Worm (Caenorhabditis elegans): ENCODE data around the gene Y38E10A.22.

Gene Y38E10A.22

DNA sequence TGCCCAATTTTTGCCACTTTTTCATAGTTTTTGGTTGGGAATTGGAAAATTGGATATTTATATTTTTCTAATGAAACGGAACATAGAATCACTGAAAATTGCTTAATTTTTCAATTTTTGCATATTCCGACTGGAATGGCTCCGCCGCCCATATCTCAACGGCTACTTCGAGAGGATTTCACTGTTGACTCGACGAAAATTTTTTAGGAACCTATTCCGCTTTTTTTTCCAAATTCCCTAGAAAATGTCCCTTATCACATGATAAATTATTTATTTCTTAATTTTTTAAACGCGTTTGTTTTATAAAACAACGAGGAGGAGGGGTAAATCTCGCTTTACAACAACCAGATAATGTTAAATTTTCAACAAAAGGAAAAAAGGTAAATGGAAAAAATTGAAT lies 49.1 kb upstream of the Y38E10A.22 start (continued):
- 0 out of 2 replicates have a peak, but pooled peaks have one; percentile 67 for TF ChIP-seq nfya-2 (GFP tag; IDR thresholded peaks at IDR 0.05)
- TF ChIP-seq lin-26 (GFP tag; IDR thresholded peaks at IDR 0.05) = peak; percentile 55; the same call in 1 of the 2 replicates
- TF ChIP-seq xnd-1 (tag; optimal IDR thresholded peaks at IDR 0.05) = peak; percentile 4
- no peak for TF ChIP-seq mel-28 (tag; optimal IDR thresholded peaks at IDR 0.05; ENCODE audit: borderline replicate concordance)
- peak; percentile 59 for TF ChIP-seq hrde-1 (tag; optimal IDR thresholded peaks at IDR 0.05; ENCODE audit: borderline replicate concordance)
- 0 out of 2 replicates have a peak, but pooled peaks have one; percentile 49 for TF ChIP-seq pbrm-1 (GFP tag; IDR thresholded peaks at IDR 0.05)
- TF ChIP-seq F39B2.1 (GFP tag; IDR thresholded peaks at IDR 0.05) = 0 out of 2 replicates have a peak, but pooled peaks have one; percentile 6
- no peak for TF ChIP-seq zim-3 (tag; optimal IDR thresholded peaks at IDR 0.05)
- no peak for TF ChIP-seq ztf-22 (GFP tag; optimal IDR thresholded peaks at IDR 0.05)

DNA sequence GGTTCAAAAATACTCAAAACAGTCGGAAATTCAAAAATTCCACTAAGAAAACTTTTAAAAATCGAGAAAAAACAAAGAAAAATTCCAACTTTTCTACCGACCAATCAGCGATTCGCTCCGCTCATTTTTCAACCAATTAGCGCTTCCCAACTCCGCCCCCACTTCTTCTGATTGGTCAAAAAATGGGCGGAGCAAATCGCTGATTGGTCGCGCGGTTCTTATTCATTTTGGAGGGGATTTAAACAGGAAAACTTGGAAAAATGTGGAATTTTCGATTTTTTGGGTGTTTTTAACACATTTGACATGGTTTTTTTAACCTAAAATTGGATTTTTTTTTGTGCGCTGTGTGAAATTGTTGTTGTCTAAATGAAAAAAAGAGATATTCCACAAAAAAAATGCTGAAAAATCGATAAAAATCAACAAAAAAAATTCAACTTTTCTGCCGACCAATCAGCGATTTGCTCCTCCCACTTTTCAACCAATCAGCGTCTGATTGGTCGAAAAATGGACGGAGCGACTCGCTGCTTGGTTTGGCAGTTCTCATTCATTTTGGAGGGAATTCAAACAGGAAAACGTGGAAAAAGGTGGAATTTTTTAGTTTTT lies 45.2 kb upstream of the Y38E10A.22 start:
- TF ChIP-seq D2030.7 (GFP tag; IDR thresholded peaks at IDR 0.05) = no peak
- no peak for TF ChIP-seq lag-1 (GFP tag; IDR thresholded peaks at IDR 0.05)
- no peak for TF ChIP-seq fkh-3 (tag; optimal IDR thresholded peaks at IDR 0.05)
- TF ChIP-seq mxl-1 (tag; optimal IDR thresholded peaks at IDR 0.05) = no peak
- 0 out of 2 replicates have a peak, but pooled peaks have one; percentile 31 for TF ChIP-seq nfyb-1 (GFP tag; IDR thresholded peaks at IDR 0.05)
- TF ChIP-seq zim-3 (tag; optimal IDR thresholded peaks at IDR 0.05) = no peak
- TF ChIP-seq atf-7 (tag; optimal IDR thresholded peaks at IDR 0.05) = no peak
- TF ChIP-seq hsf-1 (GFP tag; IDR thresholded peaks at IDR 0.05) = no peak

ce11 chrII:12722049-12722448 lies 44.4 kb upstream of the Y38E10A.22 start:
- no peak for TF ChIP-seq nhr-120 (GFP tag; IDR thresholded peaks at IDR 0.05)
- no peak for TF ChIP-seq ets-4 (GFP tag; optimal IDR thresholded peaks at IDR 0.05)
- TF ChIP-seq lin-54 (GFP tag; optimal IDR thresholded peaks at IDR 0.05) = no peak
- TF ChIP-seq lsl-1 (GFP tag; optimal IDR thresholded peaks at IDR 0.05) = no peak
- TF ChIP-seq aptf-2 (GFP tag; conservative IDR thresholded peaks at IDR 0.05) = no peak
- TF ChIP-seq ceh-40 (GFP tag; IDR thresholded peaks at IDR 0.05) = no peak
- no peak for TF ChIP-seq K12H6.12 (tag; optimal IDR thresholded peaks at IDR 0.05)
- no peak for TF ChIP-seq F49E8.2 (tag; optimal IDR thresholded peaks at IDR 0.05; ENCODE audit: insufficient read depth)
- TF ChIP-seq Y79H2A.3 (GFP tag; conservative IDR thresholded peaks at IDR 0.05) = no peak

DNA sequence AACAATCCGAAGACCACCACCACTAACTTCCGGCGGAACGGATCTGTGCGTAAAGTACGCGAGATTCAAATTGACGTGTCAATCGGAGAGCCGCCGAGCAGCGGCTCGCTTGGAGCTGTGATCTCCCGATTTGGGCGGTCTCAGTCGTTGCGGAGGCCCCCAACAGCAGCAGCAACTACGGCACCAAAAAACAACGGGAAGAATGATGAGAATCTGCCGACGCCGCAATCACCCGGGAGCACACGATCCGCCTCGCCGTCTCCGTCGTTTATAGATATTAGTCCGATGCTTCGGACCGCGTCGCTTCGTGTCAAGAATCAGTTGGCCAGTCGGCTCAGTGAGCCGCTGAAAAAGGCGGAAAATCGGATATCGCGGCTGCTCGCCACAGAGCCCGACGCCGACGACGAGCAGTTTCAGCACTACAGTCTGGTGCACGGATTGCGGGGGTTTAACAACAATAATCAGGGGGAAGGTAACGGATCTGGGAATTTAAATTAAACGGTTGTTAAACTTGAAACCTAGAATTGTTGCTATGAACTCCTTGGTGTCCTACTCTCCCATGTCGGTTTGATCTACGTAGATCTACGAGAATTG lies 38.2 kb upstream of the Y38E10A.22 start:
- TF ChIP-seq zfh-2 (GFP tag; conservative IDR thresholded peaks at IDR 0.05) (peak; percentile 83), nhr-120 (GFP tag; IDR thresholded peaks at IDR 0.05) (no peak), egrh-3 (GFP tag; IDR thresholded peaks at IDR 0.05) (peak; percentile 41; the same call in 1 of the 2 replicates), cebp-2 (GFP tag; IDR thresholded peaks at IDR 0.05) (0 out of 2 replicates have a peak, but pooled peaks have one; percentile 54)

- TF ChIP-seq D2030.7 (GFP tag; IDR thresholded peaks at IDR 0.05) (no peak), cebp-2 (GFP tag; IDR thresholded peaks at IDR 0.05) (0 out of 2 replicates have a peak, but pooled peaks have one; percentile 10)
Observed at ce11 chrII:12711490-12711889, 33.9 kb upstream of the Y38E10A.22 start.

ce11 chrII:12696116-12696515 lies 18.5 kb upstream of the Y38E10A.22 start:
- TF ChIP-seq C06A6.2 (GFP tag; conservative IDR thresholded peaks at IDR 0.05) (no peak), zfh-2 (GFP tag; conservative IDR thresholded peaks at IDR 0.05) (peak; percentile 64), unc-130 (GFP tag; optimal IDR thresholded peaks at IDR 0.05) (no peak)

Measured in whole organism, young adult.